Fruit fly (Drosophila melanogaster) Kc167 (cell line): ENCODE data around the gene Amt.

Experiments
- Myc ChIP-seq: fragments of >200 bp; optimal IDR thresholded peaks from 2 replicates; lab custom pipeline; 2017; ENCODE audit warnings: missing external identifiers
- Sin3A ChIP-seq: fragments of >200 bp; optimal IDR thresholded peaks from 2 replicates; lab custom pipeline; 2018; ENCODE audit warnings: missing external identifiers
- h ChIP-seq: fragments of >200 bp; optimal IDR thresholded peaks from 3 replicates; lab custom pipeline; 2018; ENCODE audit warnings: missing external identifiers
- insv ChIP-seq: fragments of >200 bp; optimal IDR thresholded peaks from 3 replicates; lab custom pipeline; 2018; ENCODE audit warnings: missing external identifiers
- psq ChIP-seq: fragments of >200 bp; optimal IDR thresholded peaks from 2 replicates; lab custom pipeline; 2017; ENCODE audit warnings: missing external identifiers
- ttk ChIP-seq: sonication (Bioruptor generic); optimal IDR thresholded peaks from 2 replicates; lab custom pipeline; 2017; ENCODE audit warnings: missing external identifiers

DNA sequence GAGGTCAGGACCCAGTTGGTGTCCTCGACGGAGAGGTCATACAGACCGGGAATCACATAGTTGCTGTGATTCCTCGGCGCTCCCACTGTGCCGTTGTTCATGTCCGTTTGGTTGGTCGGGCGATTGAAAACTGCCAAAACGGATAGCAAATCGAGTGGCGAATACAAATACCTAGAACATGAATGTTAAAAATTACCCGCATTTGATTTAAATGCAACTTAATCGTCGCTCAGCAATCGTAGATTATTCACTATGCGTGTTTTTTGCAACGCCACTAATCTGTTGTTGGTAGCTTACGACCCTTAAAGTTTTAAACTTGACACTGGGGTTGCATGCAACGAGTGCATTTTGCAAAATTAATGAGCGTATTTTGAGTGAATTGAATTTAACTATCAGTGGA is at the start of gene Amt:
- TF ChIP-seq Sin3A (lab: Kevin White, UChicago) (no peak), h (lab: Kevin White, UChicago) (no peak), psq (lab: Kevin White, UChicago) (no peak), Myc (lab: Kevin White, UChicago) (no peak), ttk (no peak), insv (lab: Kevin White, UChicago) (no peak)
